Worm (Caenorhabditis elegans) whole organism, L4 larva: ENCODE results near the gene srt-15.
"Not testable (repeated sequence)": the region's sequence is repeated elsewhere in the genome, so short reads cannot be mapped to it uniquely, and the experiment has no call there.

Experiments used
- F26F4.8 ChIP-seq: fragments of 200-800 bp; sonication (Bioruptor generic); conservative IDR thresholded peaks from 2 replicates; pipeline ENCODE4 v1.3.6; 2022; ENCODE audit warnings: missing genetic modification characterization, missing compliant biosample characterization
- F49E8.2 ChIP-seq: sonication (generic microtip); optimal IDR thresholded peaks from 2 replicates; lab custom pipeline; 2016; ENCODE audit warnings: missing compliant biosample characterization, mild to moderate bottlenecking, missing genetic modification characterization, borderline replicate concordance
- T20F7.1 ChIP-seq: fragments of 200-800 bp; sonication (Bioruptor generic); optimal IDR thresholded peaks from 2 replicates; lab custom pipeline; 2018; ENCODE audit warnings: mild to moderate bottlenecking, missing genetic modification characterization, missing compliant biosample characterization
- Y105C5A.15 ChIP-seq: fragments of 200-800 bp; sonication (Bioruptor generic); IDR thresholded peaks from 2 replicates; pipeline ENCODE4 v1.3.6; 2022; ENCODE audit warnings: missing genetic modification characterization, missing compliant biosample characterization
- Y75B8A.6 ChIP-seq: fragments of 200-800 bp; sonication (Bioruptor generic); IDR thresholded peaks from 2 replicates; pipeline ENCODE4 v1.3.6; 2022; ENCODE audit warnings: missing genetic modification reagents, missing genetic modification characterization, missing compliant biosample characterization
- aha-1 ChIP-seq: fragments of 150-350 bp; peaks from one replicate; lab custom pipeline; 2014; ENCODE audit warnings: missing biosample characterization, missing genetic modification characterization
- aly-2 ChIP-seq: sonication (generic microtip); optimal IDR thresholded peaks from 2 replicates; lab custom pipeline; 2018; ENCODE audit warnings: missing biosample characterization, missing genetic modification characterization
- ceh-20 ChIP-seq: fragments of 200-800 bp; sonication (Bioruptor generic); IDR thresholded peaks from 2 replicates; pipeline ENCODE4 v1.3.6; 2022; ENCODE audit warnings: missing genetic modification reagents, missing genetic modification characterization, missing compliant biosample characterization
- ces-1 ChIP-seq: fragments of 150-350 bp; sonication (generic microtip); optimal IDR thresholded peaks from 4 replicates; lab custom pipeline; 2014; ENCODE audit warnings: missing biosample characterization, missing genetic modification reagents, missing genetic modification characterization
- ctbp-1 ChIP-seq: fragments of 200-800 bp; sonication (Bioruptor generic); IDR thresholded peaks from 2 replicates; pipeline ENCODE4 v1.3.6; 2022; ENCODE audit warnings: missing genetic modification reagents, missing genetic modification characterization, missing compliant biosample characterization
- dpl-1 ChIP-seq: fragments of 150-350 bp; optimal IDR thresholded peaks from 2 replicates; lab custom pipeline; 2014; ENCODE audit warnings: missing biosample characterization, missing genetic modification reagents, missing genetic modification characterization
- egl-27 ChIP-seq: sonication (generic microtip); optimal IDR thresholded peaks from 3 replicates; lab custom pipeline; 2017; ENCODE audit warnings: missing biosample characterization, missing genetic modification reagents, missing genetic modification characterization
- egl-43 ChIP-seq: fragments of 200-800 bp; sonication (Bioruptor generic); IDR thresholded peaks from 2 replicates; pipeline ENCODE4 v1.3.6; 2022; ENCODE audit warnings: missing genetic modification reagents, missing genetic modification characterization, missing compliant biosample characterization
- gei-8 ChIP-seq: fragments of 200-800 bp; sonication (Bioruptor generic); optimal IDR thresholded peaks from 2 replicates; lab custom pipeline; 2018; ENCODE audit warnings: mild to moderate bottlenecking, missing genetic modification characterization, missing compliant biosample characterization
- hmg-1.1 ChIP-seq: fragments of 200-800 bp; sonication (Bioruptor generic); IDR thresholded peaks from 2 replicates; pipeline ENCODE4 v1.3.6; 2022; ENCODE audit warnings: missing genetic modification reagents, missing genetic modification characterization, missing compliant biosample characterization
- jun-1 ChIP-seq: fragments of 150-350 bp; optimal IDR thresholded peaks from 2 replicates; lab custom pipeline; 2014; ENCODE audit warnings: missing biosample characterization, missing genetic modification reagents, missing genetic modification characterization
- lim-7 ChIP-seq: fragments of 200-800 bp; sonication (Bioruptor generic); IDR thresholded peaks from 2 replicates; pipeline ENCODE4 v1.3.6; 2022; ENCODE audit warnings: missing genetic modification characterization, missing compliant biosample characterization
- lin-13 ChIP-seq: fragments of 150-350 bp; optimal IDR thresholded peaks from 2 replicates; lab custom pipeline; 2014; ENCODE audit warnings: missing biosample characterization, missing genetic modification reagents, missing genetic modification characterization
- lin-29 ChIP-seq: fragments of 200-800 bp; sonication (Bioruptor generic); IDR thresholded peaks from 2 replicates; pipeline ENCODE4 v1.3.6; 2022; ENCODE audit warnings: missing genetic modification reagents, missing genetic modification characterization, missing compliant biosample characterization
- lin-38 ChIP-seq: fragments of 200-800 bp; sonication (Bioruptor generic); IDR thresholded peaks from 2 replicates; pipeline ENCODE4 v1.3.6; 2022; ENCODE audit warnings: missing genetic modification reagents, missing genetic modification characterization, missing compliant biosample characterization
- lir-3 ChIP-seq: sonication (generic microtip); optimal IDR thresholded peaks from 2 replicates; lab custom pipeline; 2016; ENCODE audit warnings: mild to moderate bottlenecking, missing genetic modification characterization, missing compliant biosample characterization
- madf-9 ChIP-seq: fragments of 200-800 bp; sonication (Bioruptor generic); conservative IDR thresholded peaks from 2 replicates; pipeline ENCODE4 v1.3.6; 2022; ENCODE audit warnings: missing genetic modification reagents, missing genetic modification characterization, missing compliant biosample characterization
- mes-2 ChIP-seq: sonication (generic microtip); optimal IDR thresholded peaks from 2 replicates; lab custom pipeline; 2016; ENCODE audit warnings: missing genotype, mild to moderate bottlenecking, missing genetic modification characterization, missing compliant biosample characterization; ENCODE audit not compliant: poor library complexity, severe bottlenecking
- nhr-237 ChIP-seq: sonication (generic microtip); optimal IDR thresholded peaks from 2 replicates; lab custom pipeline; 2017; ENCODE audit warnings: missing biosample characterization, missing genetic modification characterization
- nhr-41 ChIP-seq: fragments of 200-800 bp; sonication (Bioruptor generic); IDR thresholded peaks from 2 replicates; pipeline ENCODE4 v1.3.6; 2022; ENCODE audit warnings: missing genetic modification reagents, missing genetic modification characterization, missing compliant biosample characterization
- nhr-76 ChIP-seq: fragments of 150-350 bp; optimal IDR thresholded peaks from 2 replicates; lab custom pipeline; 2014; ENCODE audit warnings: missing biosample characterization, missing genetic modification characterization
- nhr-77 ChIP-seq: fragments of 150-350 bp; optimal IDR thresholded peaks from 2 replicates; lab custom pipeline; 2014; ENCODE audit warnings: missing biosample characterization, missing genetic modification characterization
- set-16 ChIP-seq: fragments of 200-800 bp; sonication (Bioruptor generic); IDR thresholded peaks from 2 replicates; pipeline ENCODE4 v1.3.6; 2022; ENCODE audit warnings: missing genetic modification reagents, missing genetic modification characterization, missing compliant biosample characterization
- tag-97 ChIP-seq: fragments of 200-800 bp; sonication (Bioruptor generic); IDR thresholded peaks from 2 replicates; pipeline ENCODE4 v1.3.6; 2022; ENCODE audit warnings: missing genetic modification characterization, missing compliant biosample characterization
- unc-62 ChIP-seq, 3 experiments: fragments of 150-350 bp in 1 of 3; sonication (generic microtip); optimal IDR thresholded peaks in 2 of 3; peaks in 1 of 3; 1 replicate in 1 of 3; 2 replicates in 2 of 3; lab custom pipeline; 2014 to 2017; ENCODE audit warnings: missing biosample characterization in 3 of 3, missing genetic modification characterization in 3 of 3, missing genetic modification reagents in 3 of 3, missing genotype in 1 of 3
- vab-7 ChIP-seq: fragments of 200-800 bp; sonication (Bioruptor generic); IDR thresholded peaks from 2 replicates; pipeline ENCODE4 v1.3.6; 2022; ENCODE audit warnings: missing genetic modification reagents, missing genetic modification characterization, missing compliant biosample characterization
- zfp-2 ChIP-seq: sonication (generic microtip); optimal IDR thresholded peaks from 2 replicates; lab custom pipeline; 2016; ENCODE audit warnings: mild to moderate bottlenecking, missing genetic modification characterization, missing compliant biosample characterization
- zip-2 ChIP-seq: fragments of 150-350 bp; optimal IDR thresholded peaks from 2 replicates; lab custom pipeline; 2014; ENCODE audit warnings: missing biosample characterization, missing genetic modification characterization

The srt-15 gene

DNA sequence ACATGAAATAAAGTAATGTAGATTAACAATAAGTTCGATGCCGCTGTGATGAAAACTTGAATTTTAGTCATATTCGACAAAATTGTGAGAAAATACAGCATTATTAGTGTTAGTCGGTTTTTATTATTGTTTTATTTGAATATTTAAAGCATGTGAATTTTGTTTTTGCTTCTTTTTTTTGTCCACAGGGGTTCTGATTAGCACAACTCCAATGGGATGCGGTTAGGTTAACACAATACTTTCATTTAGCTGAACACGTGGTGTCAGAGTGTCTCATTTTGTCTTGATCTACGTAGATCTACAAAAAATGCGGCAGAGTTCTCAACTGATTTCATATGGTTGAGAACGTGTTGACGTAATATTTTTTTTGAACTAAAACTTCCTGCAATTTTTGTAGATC, 7.1 kb upstream of the srt-15 start, which contains the start of gene str-40:
str-40 (minus strand) TSS at position 101 of the 400 bp plus-strand sequence.
- TF ChIP-seq zfp-2 (tag; lab: Kevin White, UChicago) (no peak), aly-2 (no peak), lin-38 (GFP tag; lab: Robert Waterston, UW) (no peak), egl-27 (tag; lab: Kevin White, UChicago) (no peak), Y75B8A.6 (GFP tag; lab: Robert Waterston, UW) (no peak), lin-13 (GFP tag; lab: Kevin White, UChicago) (no peak), nhr-41 (GFP tag; lab: Robert Waterston, UW) (no peak), zip-2 (no peak), ces-1 (no peak), unc-62 (GFP tag; optimal IDR thresholded peaks at IDR 0.05 in 1 of 2; lab: Kevin White, UChicago) (no peak), unc-62 (tag; optimal IDR thresholded peaks at IDR 0.05; lab: Kevin White, UChicago) (no peak), madf-9 (GFP tag; lab: Robert Waterston, UW) (no peak), mes-2 (tag; lab: Kevin White, UChicago) (no peak), nhr-77 (tag; lab: Kevin White, UChicago) (no peak), lir-3 (no peak), F26F4.8 (GFP tag; lab: Robert Waterston, UW) (no peak), ceh-20 (GFP tag; lab: Robert Waterston, UW) (no peak), nhr-237 (tag; lab: Kevin White, UChicago) (no peak), T20F7.1 (GFP tag; lab: Kevin White, UChicago) (no peak), lim-7 (GFP tag; lab: Robert Waterston, UW) (no peak), F49E8.2 (no peak)

DNA sequence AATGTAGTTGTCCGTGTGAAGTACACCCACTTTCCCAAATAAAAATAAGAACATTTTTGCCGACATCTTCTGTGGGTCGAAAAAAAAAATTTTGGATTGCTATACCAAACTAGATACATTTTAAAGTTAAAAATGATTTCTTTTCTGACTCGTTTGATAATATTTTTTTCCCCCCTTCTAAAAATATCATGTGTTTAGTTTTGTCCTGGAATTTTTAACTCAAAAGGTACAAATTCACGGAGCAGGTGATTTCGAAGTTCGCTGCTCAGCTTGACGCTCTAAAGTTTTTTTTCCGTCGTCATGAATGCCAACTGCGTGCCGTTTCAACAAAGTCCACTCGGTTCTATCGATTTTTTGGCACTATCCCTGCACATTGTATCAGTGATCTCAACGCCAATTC, 4.0 kb upstream of the srt-15 start, which contains the start of gene srh-185:
srh-185 (plus strand) TSS at position 301 of the 400 bp plus-strand sequence.
- TF ChIP-seq unc-62 (GFP tag; optimal IDR thresholded peaks at IDR 0.05 in 1 of 2; lab: Kevin White, UChicago) (peak in 1 of 2 experiments; percentile 11), unc-62 (tag; optimal IDR thresholded peaks at IDR 0.05; lab: Kevin White, UChicago) (no peak), nhr-237 (tag; lab: Kevin White, UChicago) (no peak)

DNA sequence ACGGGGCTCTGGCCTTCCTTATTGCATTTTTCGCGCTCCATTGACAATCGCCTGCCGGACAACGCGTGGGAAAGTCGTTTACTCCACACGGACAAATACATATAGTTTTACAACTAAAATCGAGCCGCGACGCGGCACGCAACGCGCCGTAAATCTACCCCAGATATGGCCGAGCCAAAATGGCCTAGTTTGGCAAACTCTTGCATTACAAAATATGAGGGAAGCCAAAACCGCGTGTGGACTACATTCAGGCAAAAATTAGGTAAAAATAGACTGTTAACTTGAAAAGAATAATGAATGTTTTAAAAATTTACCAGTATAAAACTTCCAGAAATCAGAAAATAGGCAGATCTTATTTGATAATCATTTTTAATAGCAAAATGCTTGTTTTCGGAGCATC, 2.4 kb upstream of the srt-15 start, which contains the start of gene srt-16:
srt-16 (minus strand) TSS at position 101 of the 400 bp plus-strand sequence.
- TF ChIP-seq Y105C5A.15 (GFP tag; lab: Robert Waterston, UW); tag-97; lin-29 (GFP tag; lab: Robert Waterston, UW): not testable (repeated sequence)

DNA sequence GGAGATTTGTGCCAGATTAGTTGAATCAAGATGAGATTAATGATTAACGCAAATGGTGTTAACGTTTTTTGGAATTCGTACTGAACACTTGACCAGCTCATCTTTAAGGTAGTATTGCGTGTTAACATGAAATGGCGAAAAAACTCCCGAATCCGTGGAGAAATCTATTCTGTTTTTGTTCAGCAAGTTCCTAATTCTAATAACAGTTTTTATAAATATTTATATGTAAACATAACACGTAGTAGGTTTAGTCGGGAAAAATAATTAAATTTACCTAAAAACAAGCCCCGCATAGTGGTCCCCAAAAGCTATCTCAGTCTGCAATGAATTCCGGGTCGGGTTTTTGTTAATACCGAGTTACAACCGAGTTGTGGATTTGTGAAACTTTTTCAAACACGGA, 3.0 kb downstream of the srt-15 start, which contains the start of gene str-244:
str-244 (minus strand) TSS at position 101 of the 400 bp plus-strand sequence.
- TF ChIP-seq lin-13 (GFP tag; lab: Kevin White, UChicago) = no peak
- TF ChIP-seq nhr-76 (tag; lab: Kevin White, UChicago) = no peak
- TF ChIP-seq aha-1 (tag; lab: Kevin White, UChicago) = peak; percentile 24

DNA sequence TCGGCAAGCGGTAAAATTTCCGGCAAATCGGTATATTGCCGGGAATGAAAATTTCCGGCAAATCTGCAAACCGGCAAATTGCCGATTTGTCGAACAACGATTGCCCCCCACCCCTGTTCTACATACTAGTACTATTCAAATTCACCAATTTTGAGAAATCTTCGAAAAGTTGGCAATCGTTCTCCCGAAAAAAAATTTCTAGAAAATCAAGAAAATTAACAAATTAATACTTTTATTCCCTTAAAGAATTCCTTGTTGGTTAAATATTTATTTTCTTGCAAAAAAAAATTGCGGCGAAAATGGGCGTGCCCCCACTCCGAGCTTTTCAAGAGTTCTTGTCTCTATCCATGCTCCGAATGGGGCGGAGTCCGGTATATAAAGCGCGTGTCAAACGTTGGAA, 7.7 kb downstream of the srt-15 start, which contains the start of gene C50H11.8:
C50H11.8 (plus strand) TSS at position 301 of the 400 bp plus-strand sequence.
- TF ChIP-seq hmg-1.1 (GFP tag; lab: Robert Waterston, UW) (no peak), vab-7 (GFP tag; lab: Robert Waterston, UW) (no peak)

DNA sequence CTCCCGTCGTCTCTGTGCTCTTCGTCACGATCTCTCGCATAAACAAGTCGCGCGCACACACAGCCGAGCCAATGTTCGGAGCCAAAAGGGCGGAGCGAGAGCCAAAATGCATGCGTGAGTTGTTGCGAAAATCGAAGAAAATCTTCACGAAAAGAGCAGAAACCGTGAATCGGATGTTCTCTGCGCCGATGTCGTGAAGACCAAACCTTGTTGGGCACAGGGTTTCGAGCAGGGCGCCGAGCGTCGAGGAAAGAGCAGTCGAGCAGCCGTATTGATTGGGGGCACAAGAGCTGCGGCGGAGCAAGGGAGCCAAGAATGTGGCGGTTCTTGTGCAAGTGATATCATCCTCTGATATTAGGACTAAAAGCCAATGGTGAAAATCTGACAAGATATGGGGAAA, 15.6 kb downstream of the srt-15 start:
- TF ChIP-seq gei-8 (GFP tag; lab: Kevin White, UChicago) (no peak), set-16 (peak; percentile 72), aha-1 (tag; lab: Kevin White, UChicago) (peak; percentile 83), ctbp-1 (GFP tag; lab: Robert Waterston, UW) (no peak), jun-1 (tag; lab: Kevin White, UChicago) (no peak), dpl-1 (GFP tag; lab: Kevin White, UChicago) (no peak), egl-43 (GFP tag; lab: Robert Waterston, UW) (no peak)
